Fruit fly (Drosophila melanogaster) ovary, adult (tissue): ENCODE results near the gene Ced-12.

Source experiments
- CG17801 ChIP-seq: fragments of 200-800 bp; optimal IDR thresholded peaks from 2 replicates; lab custom pipeline; 2019; ENCODE audit warnings: missing biosample characterization, mild to moderate bottlenecking, missing genetic modification characterization, moderate library complexity; ENCODE audit not compliant: partially characterized antibody

Gene Ced-12

dm6 chr2L:12115809-12116208 is 18.2 kb downstream of the Ced-12 start:
- no peak for TF ChIP-seq CG17801

dm6 chr2L:12120000-12120399 is 22.4 kb downstream of the Ced-12 start:
- TF ChIP-seq CG17801, result no peak

dm6 chr2L:12133275-12134124 is 35.9 kb downstream of the Ced-12 start, which contains the start of gene rho-6:
Gene rho-6, minus strand, starts transcription at chr2L:12133411.
- no peak for TF ChIP-seq CG17801

dm6 chr2L:12134125-12134378 is 36.4 kb downstream of the Ced-12 start:
- no peak for TF ChIP-seq CG17801

dm6 chr2L:12137708-12138107 is 40.1 kb downstream of the Ced-12 start, which contains the start of gene Gr33a:
Gene Gr33a, plus strand, starts transcription at chr2L:12138008.
- no peak for TF ChIP-seq CG17801

dm6 chr2L:12142439-12142838 is 44.8 kb downstream of the Ced-12 start, which contains the start of gene CG31760:
Gene CG31760, plus strand, starts transcription at chr2L:12142780.
- TF ChIP-seq CG17801, result no peak
